Worm (Caenorhabditis elegans) whole organism, mixed stage, embryonic: Measurements from ENCODE around the gene F36H1.3.

ENCODE experiments used
- ces-1 ChIP-seq: fragments of 150-350 bp; optimal IDR thresholded peaks from 2 replicates; lab custom pipeline; 2014; ENCODE audit warnings: missing biosample characterization, missing genetic modification reagents, missing genetic modification characterization
- snpc-4 ChIP-seq: fragments of 150-350 bp; optimal IDR thresholded peaks from 2 replicates; lab custom pipeline; 2014; ENCODE audit warnings: missing biosample characterization, missing genetic modification characterization
- sptf-1 ChIP-seq: sonication (generic microtip); optimal IDR thresholded peaks from 2 replicates; lab custom pipeline; 2017; ENCODE audit warnings: mild to moderate bottlenecking, missing genetic modification characterization, moderate library complexity, missing compliant biosample characterization
- unc-62 ChIP-seq: fragments of 150-350 bp; optimal IDR thresholded peaks from 2 replicates; lab custom pipeline; 2014; ENCODE audit warnings: missing biosample characterization, missing genetic modification reagents, missing genetic modification characterization
- ztf-11 ChIP-seq: fragments of 150-350 bp; optimal IDR thresholded peaks from 2 replicates; lab custom pipeline; 2014; ENCODE audit warnings: missing biosample characterization, missing genetic modification characterization

DNA sequence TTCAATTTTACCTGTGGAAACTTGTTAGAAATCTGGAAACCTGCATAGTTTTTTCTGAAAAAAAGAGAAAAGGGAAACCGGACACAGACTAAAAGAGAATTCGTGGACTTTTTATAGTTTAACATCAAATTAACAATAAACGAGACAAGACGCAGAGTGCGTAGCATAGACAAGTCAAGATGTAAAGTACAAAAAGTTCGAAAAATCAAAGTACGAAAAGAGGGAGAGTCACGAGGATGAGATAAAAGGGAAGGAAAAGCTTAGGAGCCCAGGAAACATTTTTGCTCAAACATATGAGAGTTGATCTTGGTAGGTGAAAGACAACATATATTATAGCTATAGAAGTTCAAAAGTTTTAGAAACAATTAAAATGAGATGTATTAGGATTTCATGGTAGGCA, 47.9 kb downstream of the F36H1.3 start, which contains the start of gene M7.12:
- TF ChIP-seq snpc-4 (tag; lab: Kevin White, UChicago) (no peak), unc-62 (GFP tag; lab: Kevin White, UChicago) (no peak), ztf-11 (tag; lab: Kevin White, UChicago) (no peak), ces-1 (GFP tag; lab: Kevin White, UChicago) (no peak), sptf-1 (no peak)
